Fruit fly (Drosophila melanogaster) Kc167 (cell line): Measurements from ENCODE around the gene cindr.

Experiments used
- Sin3A ChIP-seq: fragments of >200 bp; optimal IDR thresholded peaks from 2 replicates; lab custom pipeline; 2018; ENCODE audit warnings: missing external identifiers
- h ChIP-seq: fragments of >200 bp; optimal IDR thresholded peaks from 3 replicates; lab custom pipeline; 2018; ENCODE audit warnings: missing external identifiers
- insv ChIP-seq: fragments of >200 bp; optimal IDR thresholded peaks from 3 replicates; lab custom pipeline; 2018; ENCODE audit warnings: missing external identifiers
- psq ChIP-seq: fragments of >200 bp; optimal IDR thresholded peaks from 2 replicates; lab custom pipeline; 2017; ENCODE audit warnings: missing external identifiers

DNA sequence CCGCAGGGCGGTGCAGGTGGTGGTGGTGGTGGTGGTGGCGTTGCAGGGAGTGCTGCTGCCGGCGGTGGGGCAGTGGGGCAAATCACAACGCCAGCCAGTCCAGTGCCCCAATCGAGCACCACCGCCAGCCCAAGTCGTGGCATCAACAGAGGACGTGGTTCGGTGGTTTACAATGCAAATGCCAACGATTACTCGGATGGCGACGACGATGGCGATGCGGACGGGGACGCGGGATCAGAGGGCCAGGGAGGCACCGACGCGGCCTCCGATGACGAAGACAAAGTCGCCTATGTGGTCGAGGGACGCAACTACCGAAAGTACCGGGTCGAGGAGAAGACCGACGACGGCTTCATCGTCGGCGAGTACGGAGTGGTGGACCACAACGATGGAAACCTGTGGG is 32.3 kb downstream of the cindr start:
- TF ChIP-seq psq (lab: Kevin White, UChicago) (no peak), h (lab: Kevin White, UChicago) (no peak), insv (lab: Kevin White, UChicago) (no peak), Sin3A (lab: Kevin White, UChicago) (no peak)
